Worm (Caenorhabditis elegans): ENCODE data around the gene ttr-24.

The ttr-24 gene

DNA sequence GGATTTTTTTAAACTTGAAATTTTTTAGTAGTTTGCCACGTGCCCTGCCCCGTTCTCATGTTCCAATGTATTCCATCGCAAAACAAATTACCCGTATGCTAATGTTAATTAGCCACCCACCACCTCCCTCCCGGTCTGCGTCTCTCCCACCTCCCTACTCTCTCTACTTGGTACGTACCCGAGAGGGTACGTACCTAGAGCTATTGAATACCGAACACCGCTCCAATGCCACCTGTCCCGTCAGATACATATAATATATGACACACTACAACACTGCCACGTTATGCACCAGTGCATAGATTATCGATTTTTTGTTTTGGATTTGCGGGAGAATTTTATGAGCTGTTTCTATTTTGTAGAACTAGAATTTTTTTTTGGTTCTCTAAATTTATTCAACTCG is 33.1 kb upstream of the ttr-24 start:
- TF ChIP-seq K11D2.4 (GFP tag; IDR thresholded peaks at IDR 0.05) (no peak), lin-40 (tag; optimal IDR thresholded peaks at IDR 0.05) (no peak), lin-26 (GFP tag; IDR thresholded peaks at IDR 0.05) (no peak), efl-1 (GFP tag; optimal IDR thresholded peaks at IDR 0.05) (no peak), snpc-4 (GFP tag; optimal IDR thresholded peaks at IDR 0.05) (no peak), snpc-4 (tag; optimal IDR thresholded peaks at IDR 0.05) (no peak), hlh-12 (tag; optimal IDR thresholded peaks at IDR 0.05) (no peak), nfya-1 (tag; optimal IDR thresholded peaks at IDR 0.05; ENCODE audit: borderline replicate concordance, insufficient read depth) (no peak), F33H1.4 (GFP tag; IDR thresholded peaks at IDR 0.05) (no peak), ztf-25 (GFP tag; IDR thresholded peaks at IDR 0.05) (no peak), aptf-2 (GFP tag; conservative IDR thresholded peaks at IDR 0.05) (no peak), akir-1 (GFP tag; optimal IDR thresholded peaks at IDR 0.05) (no peak), C06A6.2 (GFP tag; conservative IDR thresholded peaks at IDR 0.05) (no peak), tbp1 (GFP tag; optimal IDR thresholded peaks at IDR 0.05) (no peak), dpl-1 (GFP tag; optimal IDR thresholded peaks at IDR 0.05) (no peak), snpc-1.1 (tag; optimal IDR thresholded peaks at IDR 0.05; ENCODE audit: insufficient read depth) (no peak), lin-54 (GFP tag; optimal IDR thresholded peaks at IDR 0.05) (no peak), mcd-1 (GFP tag; IDR thresholded peaks at IDR 0.05) (no peak), ekl-4 (GFP tag; IDR thresholded peaks at IDR 0.05) (no peak)

DNA sequence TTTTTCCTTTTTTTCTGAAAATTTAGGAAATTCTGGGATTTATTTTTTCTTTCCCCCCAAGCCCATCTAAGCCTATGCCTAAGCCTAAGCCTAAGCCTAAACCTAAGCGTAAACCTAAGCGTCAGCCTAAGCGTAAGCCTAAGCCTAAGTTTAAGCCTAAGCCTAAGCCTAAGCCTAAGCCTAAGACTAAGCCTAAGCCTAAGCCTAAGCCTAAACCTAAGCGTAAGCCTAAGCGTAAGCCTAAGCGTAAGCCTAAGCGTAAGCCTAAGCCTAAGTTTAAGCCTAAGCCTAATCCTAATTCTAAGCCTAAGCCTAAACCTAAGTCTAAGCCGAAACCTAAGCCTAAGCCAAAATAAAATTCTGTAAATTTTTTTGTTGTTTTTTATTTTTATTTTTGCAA is 31.5 kb upstream of the ttr-24 start:
- TF ChIP-seq ets-4 (GFP tag; optimal IDR thresholded peaks at IDR 0.05) (no peak), tlf-1 (GFP tag; optimal IDR thresholded peaks at IDR 0.05) (no peak), lin-35 (GFP tag; optimal IDR thresholded peaks at IDR 0.05) (no peak), ekl-4 (GFP tag; IDR thresholded peaks at IDR 0.05) (no peak), rpc-1 (optimal IDR thresholded peaks at IDR 0.05) (no peak), rpc-1 (tag; optimal IDR thresholded peaks at IDR 0.05) (no peak), attf-3 (GFP tag; conservative IDR thresholded peaks at IDR 0.05) (no peak), sdz-38 (tag; optimal IDR thresholded peaks at IDR 0.05) (no peak), lsl-1 (GFP tag; optimal IDR thresholded peaks at IDR 0.05) (no peak), T07F8.4 (tag; optimal IDR thresholded peaks at IDR 0.05) (no peak), ceh-100 (GFP tag; IDR thresholded peaks at IDR 0.05) (no peak), mxl-1 (tag; optimal IDR thresholded peaks at IDR 0.05) (no peak), nhr-120 (GFP tag; IDR thresholded peaks at IDR 0.05) (no peak), hrde-1 (tag; optimal IDR thresholded peaks at IDR 0.05; ENCODE audit: borderline replicate concordance) (no peak), efl-1 (GFP tag; optimal IDR thresholded peaks at IDR 0.05) (no peak), F52B5.7 (tag; optimal IDR thresholded peaks at IDR 0.05) (no peak), ceh-58 (GFP tag; IDR thresholded peaks at IDR 0.05) (no peak), xnd-1 (tag; optimal IDR thresholded peaks at IDR 0.05) (no peak), B0336.3 (GFP tag; IDR thresholded peaks at IDR 0.05) (no peak)

DNA sequence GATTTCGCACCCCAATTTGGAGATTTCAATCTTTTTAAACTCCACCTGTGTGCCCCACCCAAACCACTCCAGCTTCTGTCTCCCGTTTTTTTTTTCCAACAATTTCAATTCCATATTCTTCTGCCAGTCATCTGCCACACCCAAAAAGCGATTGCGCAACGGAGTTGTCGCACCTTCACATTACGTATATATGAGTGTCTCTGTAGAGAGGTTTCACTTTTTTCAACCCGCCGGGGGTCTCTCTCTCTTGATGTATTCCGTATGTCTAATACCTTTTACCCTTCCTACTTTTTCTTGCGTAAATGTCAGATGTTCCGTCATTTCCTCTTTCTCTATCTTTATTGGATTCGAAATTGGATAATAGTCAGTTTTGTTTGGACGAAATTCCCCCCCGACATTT is 30.5 kb upstream of the ttr-24 start:
- no peak for TF ChIP-seq nhr-27 (tag; optimal IDR thresholded peaks at IDR 0.05)
- TF ChIP-seq ztf-25 (GFP tag; IDR thresholded peaks at IDR 0.05): no peak
- no peak for TF ChIP-seq madf-3 (GFP tag; IDR thresholded peaks at IDR 0.05)
- TF ChIP-seq T26A5.8 (tag; optimal IDR thresholded peaks at IDR 0.05): no peak
- TF ChIP-seq snpc-1.3 (tag; optimal IDR thresholded peaks at IDR 0.05; ENCODE audit: insufficient read depth): no peak
- no peak for TF ChIP-seq snpc-4 (GFP tag; optimal IDR thresholded peaks at IDR 0.05)
- TF ChIP-seq snpc-4 (tag; optimal IDR thresholded peaks at IDR 0.05): no peak
- no peak for TF ChIP-seq ekl-4 (GFP tag; IDR thresholded peaks at IDR 0.05)
- TF ChIP-seq sptf-2 (GFP tag; optimal IDR thresholded peaks at IDR 0.05): no peak
- no peak for TF ChIP-seq nhr-90 (tag; optimal IDR thresholded peaks at IDR 0.05)
- no peak for TF ChIP-seq egl-44 (GFP tag; IDR thresholded peaks at IDR 0.05)
- no peak for TF ChIP-seq snpc-3.4 (tag; optimal IDR thresholded peaks at IDR 0.05)
- no peak for TF ChIP-seq athp-1 (tag; optimal IDR thresholded peaks at IDR 0.05)
- no peak for TF ChIP-seq nhr-179 (tag; optimal IDR thresholded peaks at IDR 0.05)
- no peak for TF ChIP-seq sdz-38 (tag; optimal IDR thresholded peaks at IDR 0.05)
